Worm (Caenorhabditis elegans): Measurements from ENCODE around the gene K03D3.5.

- TF ChIP-seq nhr-25 (tag; optimal IDR thresholded peaks at IDR 0.05; ENCODE audit: borderline replicate concordance, insufficient read depth) (no peak), ZK337.2 (GFP tag; IDR thresholded peaks at IDR 0.05) (no peak), ceh-20 (GFP tag; IDR thresholded peaks at IDR 0.05) (no peak)
Observed at ce11 chrIV:16306918-16307317, 13.4 kb downstream of the K03D3.5 start.
